Worm (Caenorhabditis elegans) whole organism, mixed stage, embryonic: ENCODE measurements around the gene rpt-4.

Source experiments
- ces-1 ChIP-seq: fragments of 150-350 bp; optimal IDR thresholded peaks from 2 replicates; lab custom pipeline; 2014; ENCODE audit warnings: missing biosample characterization, missing genetic modification reagents, missing genetic modification characterization
- elt-1 ChIP-seq: sonication (generic microtip); optimal IDR thresholded peaks from 2 replicates; lab custom pipeline; 2017; ENCODE audit warnings: missing genetic modification characterization, mild to moderate bottlenecking, missing compliant biosample characterization, antibody characterized with exemption, moderate library complexity, borderline replicate concordance; ENCODE audit not compliant: insufficient read depth
- elt-3 ChIP-seq: fragments of 150-350 bp; optimal IDR thresholded peaks from 2 replicates; lab custom pipeline; 2014; ENCODE audit warnings: missing biosample characterization, missing genetic modification characterization
- lin-13 ChIP-seq: fragments of 150-350 bp; optimal IDR thresholded peaks from 2 replicates; lab custom pipeline; 2014; ENCODE audit warnings: missing biosample characterization, missing genetic modification characterization
- mep-1 ChIP-seq: fragments of 150-350 bp; optimal IDR thresholded peaks from 2 replicates; lab custom pipeline; 2017; ENCODE audit warnings: missing biosample characterization, missing genetic modification reagents, missing genetic modification characterization, inconsistent platforms
- nhr-12 ChIP-seq: fragments of 150-350 bp; optimal IDR thresholded peaks from 2 replicates; lab custom pipeline; 2014; ENCODE audit warnings: missing biosample characterization, missing genetic modification characterization
- pha-4 ChIP-seq: fragments of 150-350 bp; optimal IDR thresholded peaks from 2 replicates; lab custom pipeline; 2018; ENCODE audit warnings: missing biosample characterization, missing genetic modification reagents, missing genetic modification characterization
- unc-62 ChIP-seq: fragments of 150-350 bp; optimal IDR thresholded peaks from 2 replicates; lab custom pipeline; 2014; ENCODE audit warnings: missing biosample characterization, missing genetic modification reagents, missing genetic modification characterization

ce11 chrII:67663-68062, 21.6 kb upstream of the rpt-4 start:
- no peak for TF ChIP-seq unc-62 (GFP tag; lab: Kevin White, UChicago)
- no peak for TF ChIP-seq elt-3 (tag; lab: Kevin White, UChicago)
- TF ChIP-seq lin-13 = no peak
- no peak for TF ChIP-seq pha-4 (tag; lab: Kevin White, UChicago)
- no peak for TF ChIP-seq mep-1 (tag; lab: Kevin White, UChicago)
- no peak for TF ChIP-seq nhr-12 (tag; lab: Kevin White, UChicago)
- TF ChIP-seq ces-1 = no peak
- no peak for TF ChIP-seq elt-1 (tag; lab: Kevin White, UChicago)
